Worm (Caenorhabditis elegans): Measurements from ENCODE around the gene Y116F11B.17.

Y116F11B.17 gene

DNA sequence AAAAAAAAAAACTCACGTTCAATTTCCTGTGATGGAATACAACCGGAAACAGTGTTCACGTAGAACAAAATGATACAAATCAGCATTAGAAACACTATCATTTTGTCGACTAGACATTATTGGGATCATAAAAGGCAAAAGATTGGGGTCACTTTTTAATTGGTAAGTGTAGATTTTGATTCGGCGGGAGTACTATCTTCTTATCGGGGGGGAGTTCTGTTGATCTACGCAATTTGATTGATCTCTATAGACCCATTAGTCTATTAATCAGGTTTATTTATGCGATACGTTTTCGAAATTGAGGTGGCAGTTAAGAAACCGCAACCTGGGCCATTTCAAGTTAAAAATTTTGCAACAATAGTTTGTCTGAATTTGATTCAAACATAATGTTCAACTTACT is 21.0 kb downstream of the Y116F11B.17 start, which contains the start of gene Y116F11B.2:
Y116F11B.2 (minus strand) TSS at position 101 of the 400 bp plus-strand sequence.
- TF ChIP-seq arid-1 (GFP tag; conservative IDR thresholded peaks at IDR 0.05) (no peak), unc-130 (GFP tag; optimal IDR thresholded peaks at IDR 0.05) (no peak), fkh-10 (GFP tag; optimal IDR thresholded peaks at IDR 0.05) (no peak), aha-1 (tag) (peak; percentile 27), ctbp-1 (GFP tag; IDR thresholded peaks at IDR 0.05) (no peak), ztf-11 (tag; optimal IDR thresholded peaks at IDR 0.05) (no peak), dve-1 (tag; optimal IDR thresholded peaks at IDR 0.05; ENCODE audit: insufficient read depth) (no peak)

DNA sequence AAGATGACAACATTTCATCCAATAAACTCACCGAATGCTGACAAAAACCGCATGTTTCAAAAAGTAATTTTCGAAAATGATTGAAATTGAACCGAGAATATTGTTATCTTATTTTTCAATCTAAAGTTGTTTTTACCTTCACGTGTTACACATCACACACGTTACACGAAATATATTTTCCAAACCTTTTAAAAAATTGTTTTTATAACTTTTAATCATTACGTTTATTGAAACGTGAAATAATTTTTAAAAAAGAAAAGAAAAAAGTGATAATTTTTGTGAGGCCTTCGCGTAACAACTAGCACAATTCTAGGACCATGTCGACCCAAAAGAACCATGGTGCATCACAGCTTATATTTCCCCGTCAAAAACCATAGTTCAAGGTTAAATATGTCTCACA is 27.1 kb downstream of the Y116F11B.17 start, which contains the start of gene M162.7:
M162.7 (minus strand) TSS at position 101 of the 400 bp plus-strand sequence.
- TF ChIP-seq lin-29 (GFP tag; IDR thresholded peaks at IDR 0.05), result no peak
- TF ChIP-seq F37D6.2 (tag; optimal IDR thresholded peaks at IDR 0.05), result no peak
- TF ChIP-seq gei-8 (GFP tag; optimal IDR thresholded peaks at IDR 0.05), result no peak
- no peak for TF ChIP-seq skn-1 (tag; optimal IDR thresholded peaks at IDR 0.05)
- no peak for TF ChIP-seq ceh-20 (GFP tag; IDR thresholded peaks at IDR 0.05)
- no peak for TF ChIP-seq hif-1 (tag; optimal IDR thresholded peaks at IDR 0.05)
- no peak for TF ChIP-seq Y75B8A.6 (GFP tag; IDR thresholded peaks at IDR 0.05)
- TF ChIP-seq spr-1 (tag; optimal IDR thresholded peaks at IDR 0.05), result no peak
- TF ChIP-seq ZK337.2 (GFP tag; IDR thresholded peaks at IDR 0.05), result no peak
- TF ChIP-seq daf-12 (tag; optimal IDR thresholded peaks at IDR 0.05), result no peak
- TF ChIP-seq daf-16 (GFP tag; optimal IDR thresholded peaks at IDR 0.05), result no peak
- TF ChIP-seq daf-16 (tag; optimal IDR thresholded peaks at IDR 0.05), result no peak
- no peak for TF ChIP-seq nhr-76 (tag; optimal IDR thresholded peaks at IDR 0.05)
- TF ChIP-seq dmd-8 (GFP tag; IDR thresholded peaks at IDR 0.05), result no peak
- no peak for TF ChIP-seq lin-39 (tag; optimal IDR thresholded peaks at IDR 0.05)
- TF ChIP-seq zfp-3 (GFP tag; conservative IDR thresholded peaks at IDR 0.05), result no peak
- TF ChIP-seq egl-27 (tag; optimal IDR thresholded peaks at IDR 0.05), result no peak
- TF ChIP-seq cey-2 (tag; optimal IDR thresholded peaks at IDR 0.05; ENCODE audit: borderline replicate concordance, insufficient read depth), result no peak

DNA sequence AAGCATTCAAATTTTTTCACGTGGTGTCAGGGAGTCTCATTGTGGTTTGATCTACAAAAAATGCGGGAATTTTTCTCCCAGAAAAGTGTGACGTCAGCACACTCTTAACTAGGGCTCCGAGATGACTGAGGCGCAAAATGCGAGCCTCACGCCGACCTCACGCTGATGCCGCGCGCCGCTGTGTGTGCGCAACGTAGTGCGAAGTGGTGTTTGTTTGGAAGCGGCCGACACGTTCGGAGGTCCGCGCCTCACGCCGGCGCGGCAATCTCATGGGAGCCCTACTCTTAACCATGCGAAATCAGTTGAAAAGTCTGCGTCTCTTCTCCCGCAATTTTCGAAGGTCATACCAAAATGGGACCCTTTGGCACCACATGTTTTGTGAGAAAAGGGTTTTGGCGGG is 31.7 kb downstream of the Y116F11B.17 start:
- no peak for TF ChIP-seq nhr-111 (GFP tag; optimal IDR thresholded peaks at IDR 0.05)
- no peak for TF ChIP-seq ztf-7 (tag; optimal IDR thresholded peaks at IDR 0.05)
- peak; percentile 81 for TF ChIP-seq set-16 (GFP tag; IDR thresholded peaks at IDR 0.05)

DNA sequence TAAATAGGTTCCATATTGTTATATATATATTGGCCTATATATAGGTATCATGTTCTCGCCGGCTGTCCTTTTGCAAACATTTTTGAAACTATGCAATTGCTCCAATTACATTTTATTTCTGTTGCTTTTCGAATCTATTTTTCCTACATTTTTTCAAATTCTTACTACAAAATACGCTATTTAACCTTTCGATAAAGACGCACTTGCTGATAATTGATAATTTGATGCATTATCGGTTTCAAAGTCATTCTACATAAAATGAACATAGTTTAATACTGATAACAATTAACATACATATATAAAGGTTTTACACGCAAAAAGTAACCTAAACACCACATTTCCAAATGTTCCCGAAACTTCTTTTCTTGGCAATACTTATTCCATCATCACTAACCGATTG is 33.6 kb downstream of the Y116F11B.17 start, which contains the start of gene clec-258:
clec-258 (plus strand) TSS at position 81 of the 400 bp plus-strand sequence.
- TF ChIP-seq nhr-28 (tag; optimal IDR thresholded peaks at IDR 0.05) (peak; percentile 94), ceh-20 (GFP tag; IDR thresholded peaks at IDR 0.05) (no peak), pqm-1 (tag; optimal IDR thresholded peaks at IDR 0.05) (peak; percentile 77)

DNA sequence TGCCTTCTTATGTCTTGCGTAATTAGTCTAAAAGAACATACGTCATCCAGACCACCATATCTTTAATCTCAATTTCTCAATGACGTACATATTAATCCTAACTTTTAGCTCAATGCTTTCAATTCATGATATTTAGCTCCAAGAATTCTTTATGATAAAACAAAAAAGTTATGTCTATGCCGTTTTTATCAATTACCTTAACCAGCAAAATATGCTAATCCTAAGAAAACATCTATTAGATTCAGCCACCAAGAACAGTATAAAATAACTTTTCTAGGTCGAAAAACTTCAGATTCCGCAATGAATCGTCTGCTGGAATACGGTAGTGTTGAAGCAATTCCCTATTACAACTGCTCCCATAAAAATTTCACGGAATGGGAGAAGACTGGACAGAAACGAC is 38.2 kb downstream of the Y116F11B.17 start, which contains the start of gene srt-45:
srt-45 (plus strand) TSS at position 301 of the 400 bp plus-strand sequence.
- TF ChIP-seq ceh-62 (tag; optimal IDR thresholded peaks at IDR 0.05) (no peak), nhr-28 (tag; optimal IDR thresholded peaks at IDR 0.05) (no peak), T20F7.1 (GFP tag; optimal IDR thresholded peaks at IDR 0.05) (no peak), mxl-3 (GFP tag; optimal IDR thresholded peaks at IDR 0.05) (no peak), nhr-25 (tag; optimal IDR thresholded peaks at IDR 0.05; ENCODE audit: borderline replicate concordance, insufficient read depth) (no peak), nhr-41 (GFP tag; IDR thresholded peaks at IDR 0.05) (no peak), F37D6.2 (tag; optimal IDR thresholded peaks at IDR 0.05) (no peak), egl-43 (GFP tag; IDR thresholded peaks at IDR 0.05) (no peak), Y5F2A.4 (GFP tag; optimal IDR thresholded peaks at IDR 0.05) (no peak), nhr-11 (tag; optimal IDR thresholded peaks at IDR 0.05) (no peak), nhr-42 (GFP tag; IDR thresholded peaks at IDR 0.05) (no peak), zfp-3 (GFP tag; conservative IDR thresholded peaks at IDR 0.05) (no peak), mxl-2 (GFP tag; conservative IDR thresholded peaks at IDR 0.05) (no peak), lsy-2 (tag; optimal IDR thresholded peaks at IDR 0.05) (no peak), nhr-111 (GFP tag; optimal IDR thresholded peaks at IDR 0.05) (no peak)
